Fruit fly (Drosophila melanogaster) whole organism, embryonic: ENCODE measurements around the gene eIF4G2.

Source experiments
- Atf3 ChIP-seq: fragments of 200-800 bp; sonication (Bioruptor generic); optimal IDR thresholded peaks from 3 replicates; lab custom pipeline; 2016; ENCODE audit warnings: missing biosample characterization, missing genetic modification characterization
- B-H2 ChIP-seq: fragments of 200-800 bp; sonication (Bioruptor generic); optimal IDR thresholded peaks from 2 replicates; lab custom pipeline; 2018; ENCODE audit warnings: missing biosample characterization, mild to moderate bottlenecking, missing genetic modification characterization
- Blimp-1 ChIP-seq: fragments of 200-800 bp; sonication (Bioruptor generic); optimal IDR thresholded peaks from 3 replicates; lab custom pipeline; 2018; ENCODE audit warnings: missing biosample characterization, missing genetic modification characterization, mild to moderate bottlenecking, moderate library complexity, missing genetic modification reagents
- CG10274 ChIP-seq: fragments of 200-800 bp; sonication (Bioruptor generic); optimal IDR thresholded peaks from 3 replicates; lab custom pipeline; 2017; ENCODE audit warnings: missing biosample characterization, mild to moderate bottlenecking, missing genetic modification characterization
- CG10959 ChIP-seq: fragments of 200-800 bp; sonication (Bioruptor generic); IDR thresholded peaks from 2 replicates; pipeline ENCODE4 v1.3.6; 2022; ENCODE audit warnings: missing biosample characterization, missing genetic modification characterization
- CG11093 ChIP-seq: fragments of 200-800 bp; sonication (Bioruptor generic); IDR thresholded peaks from 3 replicates; pipeline ENCODE4 v1.3.6; 2022; ENCODE audit warnings: missing biosample characterization, missing genetic modification characterization
- CG11695 ChIP-seq: fragments of 200-800 bp; sonication (Bioruptor generic); IDR thresholded peaks from 3 replicates; pipeline ENCODE4 v1.3.6; 2022; ENCODE audit warnings: missing biosample characterization, missing genetic modification characterization
- CG11723 ChIP-seq: fragments of 200-800 bp; sonication (Bioruptor generic); optimal IDR thresholded peaks from 2 replicates; lab custom pipeline; 2017; ENCODE audit warnings: missing biosample characterization, mild to moderate bottlenecking, missing genetic modification characterization
- CG12744 ChIP-seq: fragments of 200-800 bp; sonication (Bioruptor generic); optimal IDR thresholded peaks from 2 replicates; lab custom pipeline; 2016; ENCODE audit warnings: missing biosample characterization, missing genetic modification characterization
- CG14050 ChIP-seq: fragments of 200-800 bp; sonication (Bioruptor generic); IDR thresholded peaks from 3 replicates; pipeline ENCODE4 v1.3.6; 2022; ENCODE audit warnings: missing biosample characterization, missing genetic modification characterization
- CG15479 ChIP-seq: fragments of 200-800 bp; sonication (Bioruptor generic); optimal IDR thresholded peaks from 3 replicates; lab custom pipeline; 2019; ENCODE audit warnings: missing biosample characterization, mild to moderate bottlenecking, missing genetic modification characterization, moderate library complexity
- CG17829 ChIP-seq: fragments of 200-800 bp; optimal IDR thresholded peaks from 2 replicates; lab custom pipeline; 2019; ENCODE audit warnings: missing biosample characterization, mild to moderate bottlenecking, missing genetic modification characterization, moderate library complexity
- CG2678 ChIP-seq: fragments of 200-800 bp; sonication (Bioruptor generic); optimal IDR thresholded peaks from 3 replicates; lab custom pipeline; 2019; ENCODE audit warnings: missing biosample characterization, mild to moderate bottlenecking, missing genetic modification characterization, moderate library complexity
- CG31365 ChIP-seq: fragments of 200-800 bp; sonication (Bioruptor generic); optimal IDR thresholded peaks from 2 replicates; lab custom pipeline; 2018; ENCODE audit warnings: missing biosample characterization, mild to moderate bottlenecking, missing genetic modification characterization
- CG31441 ChIP-seq: fragments of 200-800 bp; sonication (Bioruptor generic); IDR thresholded peaks from 2 replicates; pipeline ENCODE4 v1.3.6; 2022; ENCODE audit warnings: missing biosample characterization, missing genetic modification characterization
- CG6254 ChIP-seq: fragments of 200-800 bp; sonication (Bioruptor generic); optimal IDR thresholded peaks from 3 replicates; lab custom pipeline; 2017; ENCODE audit warnings: mild to moderate bottlenecking, missing biosample characterization, missing genetic modification reagents, missing genetic modification characterization
- CG7963 ChIP-seq: fragments of 200-800 bp; sonication (Bioruptor generic); IDR thresholded peaks from 3 replicates; pipeline ENCODE4 v1.3.6; 2022; ENCODE audit warnings: missing biosample characterization, missing genetic modification characterization; ENCODE audit not compliant: partially characterized antibody
- Ets65A ChIP-seq: fragments of 200-800 bp; sonication (Bioruptor generic); peaks from one replicate; lab custom pipeline; 2016; ENCODE audit warnings: missing biosample characterization, missing genetic modification characterization
- Fer1 ChIP-seq: fragments of 200-800 bp; sonication (Bioruptor generic); optimal IDR thresholded peaks from 2 replicates; lab custom pipeline; 2017; ENCODE audit warnings: missing biosample characterization, mild to moderate bottlenecking, missing genetic modification characterization
- Gug ChIP-seq: fragments of 200-800 bp; sonication (Bioruptor generic); IDR thresholded peaks from 4 replicates; pipeline ENCODE4 v1.3.6; 2022; ENCODE audit warnings: missing biosample characterization, missing genetic modification characterization
- H2.0 ChIP-seq: fragments of 200-800 bp; sonication (Bioruptor generic); IDR thresholded peaks from 2 replicates; pipeline ENCODE4 v1.3.6; 2022; ENCODE audit warnings: missing biosample characterization, missing genetic modification characterization
- Med ChIP-seq: fragments of 200-800 bp; sonication (Bioruptor generic); peaks from one replicate; lab custom pipeline; 2016; ENCODE audit warnings: missing biosample characterization, missing genetic modification characterization, mild to moderate bottlenecking, inconsistent platforms, moderate library complexity
- Nf-YA ChIP-seq: fragments of 200-800 bp; sonication (Bioruptor generic); IDR thresholded peaks from 2 replicates; pipeline ENCODE4 v1.3.6; 2022; ENCODE audit warnings: missing biosample characterization, missing genetic modification characterization
- Optix ChIP-seq: fragments of 200-800 bp; sonication (Bioruptor generic); IDR thresholded peaks from 3 replicates; pipeline ENCODE4 v1.3.6; 2022; ENCODE audit warnings: missing biosample characterization, missing genetic modification characterization
- Poxn ChIP-seq: fragments of 200-800 bp; sonication (Bioruptor generic); IDR thresholded peaks from 2 replicates; pipeline ENCODE4 v1.3.6; 2022; ENCODE audit warnings: missing biosample characterization, missing genetic modification characterization
- Ravus ChIP-seq: fragments of 200-800 bp; sonication (Bioruptor generic); IDR thresholded peaks from 2 replicates; pipeline ENCODE4 v1.3.6; 2022; ENCODE audit warnings: missing biosample characterization, missing genetic modification characterization
- Side ChIP-seq: fragments of 200-800 bp; sonication (Bioruptor generic); optimal IDR thresholded peaks from 2 replicates; lab custom pipeline; 2016; ENCODE audit warnings: missing biosample characterization, missing genetic modification characterization
- Sox102F ChIP-seq: fragments of 200-800 bp; sonication (Bioruptor generic); optimal IDR thresholded peaks from 2 replicates; lab custom pipeline; 2018; ENCODE audit warnings: missing biosample characterization, mild to moderate bottlenecking, missing genetic modification characterization, moderate library complexity
- Spps ChIP-seq: fragments of 200-800 bp; sonication (Bioruptor generic); optimal IDR thresholded peaks from 2 replicates; lab custom pipeline; 2018; ENCODE audit warnings: missing biosample characterization, mild to moderate bottlenecking, missing genetic modification characterization
- bcd ChIP-seq: fragments of 200-800 bp; sonication (Bioruptor generic); optimal IDR thresholded peaks from 2 replicates; lab custom pipeline; 2017; ENCODE audit warnings: missing biosample characterization, mild to moderate bottlenecking, missing genetic modification characterization
- danr ChIP-seq: fragments of 200-800 bp; sonication (Bioruptor generic); IDR thresholded peaks from 2 replicates; pipeline ENCODE4 v1.3.6; 2022; ENCODE audit warnings: missing biosample characterization, missing genetic modification characterization
- dmrt11E ChIP-seq: fragments of 200-800 bp; sonication (Bioruptor generic); optimal IDR thresholded peaks from 3 replicates; lab custom pipeline; 2018; ENCODE audit warnings: missing biosample characterization, mild to moderate bottlenecking, missing genetic modification characterization, moderate library complexity
- dpn ChIP-seq, 2 experiments: fragments of 200-800 bp; sonication (Bioruptor generic); optimal IDR thresholded peaks; 3 replicates each; lab custom pipeline; 2016; ENCODE audit warnings: missing biosample characterization in 2 of 2, missing genetic modification characterization in 2 of 2
- esg ChIP-seq: fragments of 200-800 bp; sonication (Bioruptor generic); conservative IDR thresholded peaks from 2 replicates; pipeline ENCODE4 v1.3.6; 2022; ENCODE audit warnings: missing biosample characterization, missing genetic modification characterization
- gsb-n ChIP-seq: fragments of 200-800 bp; sonication (Bioruptor generic); optimal IDR thresholded peaks from 3 replicates; lab custom pipeline; 2018; ENCODE audit warnings: missing biosample characterization, mild to moderate bottlenecking, missing genetic modification characterization
- ken ChIP-seq: fragments of 200-800 bp; sonication (Bioruptor generic); IDR thresholded peaks from 3 replicates; pipeline ENCODE4 v1.3.6; 2022; ENCODE audit warnings: missing biosample characterization, missing genetic modification characterization
- knrl ChIP-seq: fragments of 200-800 bp; sonication (Bioruptor generic); IDR thresholded peaks from 3 replicates; pipeline ENCODE4 v1.3.6; 2022; ENCODE audit warnings: missing biosample characterization, missing genetic modification characterization; ENCODE audit not compliant: partially characterized antibody
- nmo ChIP-seq: fragments of 200-800 bp; sonication (Bioruptor generic); optimal IDR thresholded peaks from 2 replicates; lab custom pipeline; 2018; ENCODE audit warnings: missing biosample characterization, mild to moderate bottlenecking, missing genetic modification characterization, moderate library complexity
- onecut ChIP-seq: fragments of 200-800 bp; sonication (Bioruptor generic); IDR thresholded peaks from 2 replicates; pipeline ENCODE4 v1.3.6; 2022; ENCODE audit warnings: missing biosample characterization, missing genetic modification characterization
- org-1 ChIP-seq: fragments of 200-800 bp; sonication (Bioruptor generic); optimal IDR thresholded peaks from 2 replicates; lab custom pipeline; 2017; ENCODE audit warnings: missing biosample characterization, missing genetic modification characterization
- peb ChIP-seq: fragments of 200-800 bp; sonication (Bioruptor generic); IDR thresholded peaks from 2 replicates; pipeline ENCODE4 v1.3.6; 2022; ENCODE audit warnings: missing biosample characterization, missing genetic modification characterization
- pho ChIP-seq: fragments of 200-800 bp; sonication (Bioruptor generic); optimal IDR thresholded peaks from 2 replicates; lab custom pipeline; 2016; ENCODE audit warnings: missing biosample characterization, missing genetic modification characterization
- sd ChIP-seq: fragments of 200-800 bp; sonication (Bioruptor generic); optimal IDR thresholded peaks from 3 replicates; lab custom pipeline; 2018; ENCODE audit warnings: missing biosample characterization, mild to moderate bottlenecking, missing genetic modification characterization, moderate library complexity
- sens ChIP-seq: fragments of 200-800 bp; sonication (Bioruptor generic); peaks from one replicate; lab custom pipeline; 2016; ENCODE audit warnings: missing biosample characterization, missing genetic modification characterization
- stwl ChIP-seq: fragments of 200-800 bp; sonication (Bioruptor generic); optimal IDR thresholded peaks from 3 replicates; lab custom pipeline; 2018; ENCODE audit warnings: missing biosample characterization, mild to moderate bottlenecking, missing genetic modification characterization, moderate library complexity
- trem ChIP-seq: fragments of 200-800 bp; optimal IDR thresholded peaks from 3 replicates; lab custom pipeline; 2019; ENCODE audit warnings: missing biosample characterization, mild to moderate bottlenecking, missing genetic modification characterization, moderate library complexity
- ttk ChIP-seq: fragments of 200-800 bp; sonication (Bioruptor generic); IDR thresholded peaks from 2 replicates; pipeline ENCODE4 v2.1.2; 2022; ENCODE audit warnings: missing biosample characterization, missing genetic modification characterization
- tx ChIP-seq: fragments of 200-800 bp; sonication (Bioruptor generic); optimal IDR thresholded peaks from 2 replicates; lab custom pipeline; 2016; ENCODE audit warnings: missing biosample characterization, missing genetic modification characterization
- zfh2 ChIP-seq: fragments of 200-800 bp; sonication (Bioruptor generic); optimal IDR thresholded peaks from 2 replicates; lab custom pipeline; 2016; ENCODE audit warnings: missing biosample characterization, missing genetic modification characterization

eIF4G2 gene

dm6 chr3R:23782456-23783402 lies 36.3 kb downstream of the eIF4G2 start (continued):
- no peak for TF ChIP-seq CG7963
- peak; percentile 68; the same call in 3 of the 4 replicates for TF ChIP-seq Gug
- TF ChIP-seq dpn (GFP tag; optimal IDR thresholded peaks at IDR 0.05; lab: Kevin White, UChicago): peak; percentile 68 to 84
- TF ChIP-seq dmrt11E (tag; lab: Kevin White, UChicago): peak; percentile 98
- peak; percentile 84 for TF ChIP-seq peb (GFP tag; lab: Robert Waterston, UW)
- no peak for TF ChIP-seq knrl (GFP tag; lab: Robert Waterston, UW)
- peak; percentile 91 for TF ChIP-seq Med (GFP tag; lab: Kevin White, UChicago)
- TF ChIP-seq CG6254 (GFP tag; lab: Kevin White, UChicago): peak; percentile 94
- peak; percentile 72 for TF ChIP-seq CG31365 (tag; lab: Kevin White, UChicago)
- TF ChIP-seq CG15479 (GFP tag; lab: Kevin White, UChicago): peak; percentile 96
- TF ChIP-seq org-1 (GFP tag; lab: Kevin White, UChicago): peak; percentile 78
- peak; percentile 99 for TF ChIP-seq Ets65A
- TF ChIP-seq Poxn: no peak
- TF ChIP-seq nmo (GFP tag; lab: Kevin White, UChicago): peak; percentile 95
- peak; percentile 72 for TF ChIP-seq tx (GFP tag; lab: Kevin White, UChicago)
- TF ChIP-seq ken (GFP tag; lab: Robert Waterston, UW): peak; percentile 84; the same call in 2 of the 3 replicates
- TF ChIP-seq danr: peak; percentile 78
- peak; percentile 74 for TF ChIP-seq CG11695 (GFP tag; lab: Robert Waterston, UW)
- TF ChIP-seq trem (tag; lab: Kevin White, UChicago): peak; percentile 94
- peak; percentile 44 for TF ChIP-seq CG12744 (GFP tag; lab: Kevin White, UChicago)
- TF ChIP-seq gsb-n: peak; percentile 95
- TF ChIP-seq ttk (GFP tag; lab: Robert Waterston, UW): peak; percentile 70
- peak; percentile 70 for TF ChIP-seq onecut
- TF ChIP-seq H2.0 (GFP tag; lab: Robert Waterston, UW): peak; percentile 85
- peak; percentile 92 for TF ChIP-seq Spps (tag; lab: Kevin White, UChicago)
- peak; percentile 48 for TF ChIP-seq sd (tag; lab: Kevin White, UChicago)
- TF ChIP-seq bcd (GFP tag; lab: Kevin White, UChicago): peak; percentile 85
- TF ChIP-seq Blimp-1 (GFP tag; lab: Kevin White, UChicago): peak; percentile 92
- peak; percentile 9 for TF ChIP-seq pho (GFP tag; lab: Kevin White, UChicago)
- peak; percentile 79 for TF ChIP-seq CG11723 (GFP tag; lab: Kevin White, UChicago)
- TF ChIP-seq CG31441 (GFP tag; lab: Robert Waterston, UW): peak; percentile 94
- TF ChIP-seq CG17829 (tag; lab: Kevin White, UChicago): peak; percentile 95
- TF ChIP-seq sens: peak; percentile 99
- peak; percentile 94 for TF ChIP-seq Sox102F (GFP tag; lab: Kevin White, UChicago)
- TF ChIP-seq CG2678 (tag; lab: Kevin White, UChicago): peak; percentile 86
- peak; percentile 76 for TF ChIP-seq esg (GFP tag; lab: Robert Waterston, UW)
- peak; percentile 55 for TF ChIP-seq Side (GFP tag; lab: Kevin White, UChicago)
- TF ChIP-seq zfh2 (GFP tag; lab: Kevin White, UChicago): no peak
- TF ChIP-seq CG10274 (GFP tag; lab: Kevin White, UChicago): peak; percentile 44
- no peak; the same call in 1 of the 2 replicates for TF ChIP-seq Ravus (GFP tag; lab: Robert Waterston, UW)
- TF ChIP-seq CG10959 (GFP tag; lab: Robert Waterston, UW): peak; percentile 94
- peak; percentile 86 for TF ChIP-seq Optix (GFP tag; lab: Robert Waterston, UW)
- TF ChIP-seq Fer1 (GFP tag; lab: Kevin White, UChicago): peak; percentile 84
- peak; percentile 73 for TF ChIP-seq CG14050 (GFP tag; lab: Robert Waterston, UW)
- TF ChIP-seq Atf3 (GFP tag; lab: Kevin White, UChicago): peak; percentile 86
- peak; percentile 52 for TF ChIP-seq B-H2 (GFP tag; lab: Kevin White, UChicago)
- TF ChIP-seq stwl: peak; percentile 57
- peak; percentile 62 for TF ChIP-seq Nf-YA (GFP tag; lab: Robert Waterston, UW)
- TF ChIP-seq CG11093: peak; percentile 84
